Worm (Caenorhabditis elegans) whole organism, mixed stage, embryonic: ENCODE data around the gene B0353.1.

Experiments
- ceh-39 ChIP-seq: fragments of 150-350 bp; optimal IDR thresholded peaks from 2 replicates; lab custom pipeline; 2014; ENCODE audit warnings: missing biosample characterization, missing genetic modification characterization
- ces-1 ChIP-seq: fragments of 150-350 bp; optimal IDR thresholded peaks from 2 replicates; lab custom pipeline; 2014; ENCODE audit warnings: missing biosample characterization, missing genetic modification reagents, missing genetic modification characterization
- cnd-1 ChIP-seq: fragments of 200-800 bp; sonication (Bioruptor generic); optimal IDR thresholded peaks from 2 replicates; lab custom pipeline; 2018; ENCODE audit warnings: mild to moderate bottlenecking, missing genetic modification characterization, missing compliant biosample characterization
- flh-1 ChIP-seq: fragments of 200-800 bp; sonication (Bioruptor generic); optimal IDR thresholded peaks from 2 replicates; lab custom pipeline; 2018; ENCODE audit warnings: mild to moderate bottlenecking, missing genetic modification characterization, moderate library complexity, missing compliant biosample characterization
- lin-13 ChIP-seq: fragments of 150-350 bp; optimal IDR thresholded peaks from 2 replicates; lab custom pipeline; 2014; ENCODE audit warnings: missing biosample characterization, missing genetic modification characterization
- lsy-2 ChIP-seq: fragments of 150-350 bp; optimal IDR thresholded peaks from 2 replicates; lab custom pipeline; 2014; ENCODE audit warnings: missing biosample characterization, missing genetic modification characterization
- nhr-28 ChIP-seq: fragments of 150-350 bp; optimal IDR thresholded peaks from 2 replicates; lab custom pipeline; 2014; ENCODE audit warnings: missing biosample characterization, missing genetic modification characterization
- nhr-76 ChIP-seq: sonication (generic microtip); optimal IDR thresholded peaks from 2 replicates; lab custom pipeline; 2017; ENCODE audit warnings: missing biosample characterization, missing genetic modification characterization
- sem-2 ChIP-seq: fragments of 200-800 bp; sonication (Bioruptor generic); optimal IDR thresholded peaks from 2 replicates; lab custom pipeline; 2018; ENCODE audit warnings: mild to moderate bottlenecking, missing genetic modification characterization, missing compliant biosample characterization
- snpc-4 ChIP-seq: fragments of 150-350 bp; optimal IDR thresholded peaks from 2 replicates; lab custom pipeline; 2014; ENCODE audit warnings: missing biosample characterization, missing genetic modification characterization
- sptf-1 ChIP-seq: sonication (generic microtip); optimal IDR thresholded peaks from 2 replicates; lab custom pipeline; 2017; ENCODE audit warnings: mild to moderate bottlenecking, missing genetic modification characterization, moderate library complexity, missing compliant biosample characterization
- unc-39 ChIP-seq: fragments of 150-350 bp; optimal IDR thresholded peaks from 2 replicates; lab custom pipeline; 2014; ENCODE audit warnings: missing biosample characterization, missing genetic modification characterization
- unc-62 ChIP-seq: fragments of 150-350 bp; optimal IDR thresholded peaks from 2 replicates; lab custom pipeline; 2014; ENCODE audit warnings: missing biosample characterization, missing genetic modification reagents, missing genetic modification characterization
- ztf-11 ChIP-seq: fragments of 150-350 bp; optimal IDR thresholded peaks from 2 replicates; lab custom pipeline; 2014; ENCODE audit warnings: missing biosample characterization, missing genetic modification characterization

DNA sequence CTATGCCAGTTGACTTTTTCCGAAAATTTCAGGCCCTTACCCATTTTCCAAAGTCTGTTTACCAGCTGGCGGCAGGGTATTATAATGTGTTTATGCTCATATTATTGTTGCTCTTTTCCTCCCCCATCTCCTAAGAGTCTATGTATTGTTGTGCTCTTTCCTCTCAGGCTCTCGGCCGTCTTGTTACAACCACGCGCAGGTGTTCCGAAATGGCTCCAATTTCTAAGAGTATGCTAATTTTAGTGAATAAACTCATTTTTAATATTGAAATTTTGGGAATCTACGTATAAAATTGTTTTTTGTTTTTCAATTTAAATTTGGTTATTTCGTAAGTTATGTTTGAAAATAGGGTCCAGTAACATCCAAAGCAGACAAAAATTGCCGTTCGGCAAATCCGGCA, 2.3 kb downstream of the B0353.1 start:
- no peak for TF ChIP-seq sem-2 (GFP tag; lab: Kevin White, UChicago)
- no peak for TF ChIP-seq snpc-4 (tag; lab: Kevin White, UChicago)
- no peak for TF ChIP-seq lsy-2 (tag; lab: Kevin White, UChicago)
- TF ChIP-seq lin-13 (tag; lab: Kevin White, UChicago): no peak
- TF ChIP-seq flh-1: no peak
- no peak for TF ChIP-seq ceh-39 (tag; lab: Kevin White, UChicago)
- no peak for TF ChIP-seq nhr-76 (tag; lab: Kevin White, UChicago)
- no peak for TF ChIP-seq unc-39
- TF ChIP-seq nhr-28: no peak
- TF ChIP-seq cnd-1 (tag; lab: Kevin White, UChicago): no peak
- TF ChIP-seq unc-62: no peak
- TF ChIP-seq sptf-1 (tag; lab: Kevin White, UChicago): no peak
- peak; percentile 43 for TF ChIP-seq ces-1 (GFP tag; lab: Kevin White, UChicago)
- no peak for TF ChIP-seq ztf-11 (tag; lab: Kevin White, UChicago)
